Worm (Caenorhabditis elegans) whole organism, L1 larva: ENCODE results near the gene C16C8.7.

ENCODE experiments used
- C34B4.2 ChIP-seq: sonication (generic microtip); optimal IDR thresholded peaks from 2 replicates; lab custom pipeline; 2017; ENCODE audit warnings: mild to moderate bottlenecking, missing genetic modification characterization, missing compliant biosample characterization
- efl-1 ChIP-seq, 4 experiments: fragments of 150-350 bp; optimal IDR thresholded peaks in 3 of 4; peaks in 1 of 4; 1 replicate in 1 of 4; 2 replicates in 3 of 4; lab custom pipeline; 2014; ENCODE audit warnings: missing biosample characterization in 2 of 4, missing genetic modification characterization in 2 of 4, missing genetic modification reagents in 2 of 4
- fkh-4 ChIP-seq: sonication (generic microtip); optimal IDR thresholded peaks from 2 replicates; lab custom pipeline; 2016; ENCODE audit warnings: missing compliant biosample characterization, missing genetic modification characterization, borderline replicate concordance
- hpl-2 ChIP-seq: fragments of 150-350 bp; optimal IDR thresholded peaks from 2 replicates; lab custom pipeline; 2014; ENCODE audit warnings: missing biosample characterization, missing genetic modification reagents, missing genetic modification characterization
- irx-1 ChIP-seq: sonication (generic microtip); optimal IDR thresholded peaks from 2 replicates; lab custom pipeline; 2016; ENCODE audit warnings: missing genetic modification characterization, missing compliant biosample characterization
- lin-15B ChIP-seq: fragments of 150-350 bp; sonication (generic microtip); optimal IDR thresholded peaks from 3 replicates; lab custom pipeline; 2014; ENCODE audit warnings: missing biosample characterization, missing genetic modification characterization
- mep-1 ChIP-seq: fragments of 150-350 bp; optimal IDR thresholded peaks from 2 replicates; lab custom pipeline; 2014; ENCODE audit warnings: missing biosample characterization, missing genetic modification characterization
- nhr-84 ChIP-seq: sonication (generic microtip); optimal IDR thresholded peaks from 2 replicates; lab custom pipeline; 2017; ENCODE audit warnings: missing biosample characterization, missing genetic modification characterization
- nhr-90 ChIP-seq: sonication (generic microtip); optimal IDR thresholded peaks from 2 replicates; lab custom pipeline; 2016; ENCODE audit warnings: mild to moderate bottlenecking, missing genetic modification characterization, missing compliant biosample characterization; ENCODE audit not compliant: poor library complexity
- pag-3 ChIP-seq: sonication (generic microtip); optimal IDR thresholded peaks from 2 replicates; lab custom pipeline; 2017; ENCODE audit warnings: missing genetic modification characterization, mild to moderate bottlenecking, missing compliant biosample characterization, antibody characterized with exemption, borderline replicate concordance; ENCODE audit not compliant: insufficient read depth
- pax-3 ChIP-seq: fragments of 200-800 bp; sonication (Bioruptor generic); optimal IDR thresholded peaks from 2 replicates; lab custom pipeline; 2018; ENCODE audit warnings: mild to moderate bottlenecking, missing genetic modification characterization, moderate library complexity, missing compliant biosample characterization
- sptf-1 ChIP-seq: fragments of 150-350 bp; optimal IDR thresholded peaks from 2 replicates; lab custom pipeline; 2014; ENCODE audit warnings: missing biosample characterization, missing genetic modification characterization
- ztf-4 ChIP-seq: fragments of 150-350 bp; optimal IDR thresholded peaks from 2 replicates; lab custom pipeline; 2014; ENCODE audit warnings: missing biosample characterization, missing genetic modification characterization

DNA sequence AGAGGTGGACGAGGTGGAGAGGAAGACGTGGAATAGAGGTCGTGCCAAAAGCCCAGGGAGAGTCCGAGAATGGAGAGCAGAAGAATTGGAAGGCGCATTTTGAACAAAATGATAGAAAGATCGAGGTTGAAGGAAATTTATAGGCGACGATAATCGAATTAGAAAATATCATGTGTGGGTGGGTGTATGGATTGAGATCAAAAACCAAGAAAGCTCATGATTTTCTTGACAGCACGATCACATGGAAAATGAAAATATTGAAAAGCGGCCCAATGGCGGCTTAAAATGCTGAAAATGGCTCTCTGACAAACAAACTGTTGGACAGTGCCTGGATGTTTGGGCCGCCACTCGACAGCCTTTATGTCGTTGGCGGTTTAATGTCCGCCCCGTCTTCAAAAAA, 3.1 kb upstream of the C16C8.7 start, which contains the start of gene C16C8.9:
- TF ChIP-seq sptf-1 (tag; lab: Kevin White, UChicago) (no peak), C34B4.2 (no peak), efl-1 (optimal IDR thresholded peaks at IDR 0.05; lab: Kevin White, UChicago) (no peak), efl-1 (GFP tag; optimal IDR thresholded peaks at IDR 0.05 in 1 of 2; lab: Kevin White, UChicago) (no peak), irx-1 (tag; lab: Kevin White, UChicago) (no peak), fkh-4 (tag; lab: Kevin White, UChicago) (no peak), mep-1 (no peak), pag-3 (tag; lab: Kevin White, UChicago) (no peak), nhr-84 (tag; lab: Kevin White, UChicago) (no peak), hpl-2 (no peak), nhr-90 (tag; lab: Kevin White, UChicago) (no peak), ztf-4 (tag; lab: Kevin White, UChicago) (no peak), lin-15B (tag; lab: Kevin White, UChicago) (no peak), pax-3 (no peak)
